Fruit fly (Drosophila melanogaster): Measurements from ENCODE around the gene CG9270.

dm6 chr2L:20896681-20897341 is 37.1 kb downstream of the CG9270 start:
- TF ChIP-seq usp (GFP tag; optimal IDR thresholded peaks at IDR 0.05), result no peak
- no peak for TF ChIP-seq OdsH (GFP tag; optimal IDR thresholded peaks at IDR 0.05)
- no peak for TF ChIP-seq Dfd (GFP tag; optimal IDR thresholded peaks at IDR 0.05)
- no peak for TF ChIP-seq HLH106 (tag; optimal IDR thresholded peaks at IDR 0.05)
- no peak for TF ChIP-seq Rel (GFP tag; optimal IDR thresholded peaks at IDR 0.05)
- no peak for TF ChIP-seq Rel (tag; optimal IDR thresholded peaks at IDR 0.05)
- TF ChIP-seq psq (GFP tag; optimal IDR thresholded peaks at IDR 0.05), result no peak
- no peak for TF ChIP-seq CG9705 (GFP tag; optimal IDR thresholded peaks at IDR 0.05)

All from whole organism, wandering third instar larva.